Fruit fly (Drosophila melanogaster) whole organism, pupa: Measurements from ENCODE around the gene Tbcd.

Source experiments
- CG10348 ChIP-seq: fragments of 200-800 bp; sonication (Bioruptor generic); IDR thresholded peaks from 2 replicates; pipeline ENCODE4 v1.3.6; 2022; ENCODE audit warnings: missing biosample characterization, missing genetic modification characterization
- CG12605 ChIP-seq: fragments of 200-800 bp; sonication (Bioruptor generic); IDR thresholded peaks from 2 replicates; pipeline ENCODE4 v1.3.6; 2022; ENCODE audit warnings: missing biosample characterization, missing genetic modification characterization
- CG13204 ChIP-seq: fragments of 200-800 bp; sonication (Bioruptor generic); optimal IDR thresholded peaks from 2 replicates; lab custom pipeline; 2018; ENCODE audit warnings: missing biosample characterization, mild to moderate bottlenecking, missing genetic modification characterization, moderate library complexity
- CG14655 ChIP-seq: fragments of 200-800 bp; sonication (Bioruptor generic); optimal IDR thresholded peaks from 3 replicates; lab custom pipeline; 2017; ENCODE audit warnings: mild to moderate bottlenecking, missing biosample characterization, missing genetic modification reagents, missing genetic modification characterization
- CG15710 ChIP-seq: fragments of 200-800 bp; sonication (Bioruptor generic); optimal IDR thresholded peaks from 2 replicates; lab custom pipeline; 2018; ENCODE audit warnings: missing biosample characterization, mild to moderate bottlenecking, missing genetic modification characterization, moderate library complexity
- CG17806 ChIP-seq: fragments of 200-800 bp; sonication (Bioruptor generic); optimal IDR thresholded peaks from 2 replicates; lab custom pipeline; 2018; ENCODE audit warnings: missing biosample characterization, mild to moderate bottlenecking, missing genetic modification characterization, moderate library complexity
- CG32121 ChIP-seq: fragments of 200-800 bp; sonication (Bioruptor generic); IDR thresholded peaks from 2 replicates; pipeline ENCODE4 v1.3.6; 2022; ENCODE audit warnings: missing biosample characterization, missing genetic modification characterization
- CG34367 ChIP-seq: fragments of 200-800 bp; sonication (Bioruptor generic); optimal IDR thresholded peaks from 2 replicates; lab custom pipeline; 2018; ENCODE audit warnings: missing biosample characterization, mild to moderate bottlenecking, missing genetic modification characterization
- CG4496 ChIP-seq: fragments of 200-800 bp; sonication (Bioruptor generic); IDR thresholded peaks from 3 replicates; pipeline ENCODE4 v1.3.6; 2022; ENCODE audit warnings: missing biosample characterization, missing genetic modification characterization
- CG8159 ChIP-seq: fragments of 200-800 bp; sonication (Bioruptor generic); optimal IDR thresholded peaks from 3 replicates; lab custom pipeline; 2018; ENCODE audit warnings: missing biosample characterization, mild to moderate bottlenecking, missing genetic modification characterization, moderate library complexity
- CG8301 ChIP-seq: fragments of 200-800 bp; sonication (Bioruptor generic); optimal IDR thresholded peaks from 2 replicates; lab custom pipeline; 2018; ENCODE audit warnings: missing biosample characterization, mild to moderate bottlenecking, missing genetic modification characterization
- CG9948 ChIP-seq: fragments of 200-800 bp; sonication (Bioruptor generic); optimal IDR thresholded peaks from 2 replicates; lab custom pipeline; 2018; ENCODE audit warnings: missing biosample characterization, mild to moderate bottlenecking, missing genetic modification characterization, moderate library complexity
- D1 ChIP-seq: fragments of 200-800 bp; sonication (Bioruptor generic); optimal IDR thresholded peaks from 2 replicates; lab custom pipeline; 2018; ENCODE audit warnings: missing biosample characterization, mild to moderate bottlenecking, missing genetic modification characterization, moderate library complexity
- EcR ChIP-seq: fragments of 200-800 bp; sonication (Bioruptor generic); optimal IDR thresholded peaks from 3 replicates; lab custom pipeline; 2019; ENCODE audit warnings: missing biosample characterization, missing genetic modification characterization, mild to moderate bottlenecking, moderate library complexity, missing genetic modification reagents
- Ets98B ChIP-seq: fragments of 200-800 bp; sonication (Bioruptor generic); IDR thresholded peaks from 2 replicates; pipeline ENCODE4 v1.3.6; 2022; ENCODE audit warnings: missing biosample characterization, missing genetic modification characterization
- Pif1A ChIP-seq: fragments of 200-800 bp; sonication (Bioruptor generic); optimal IDR thresholded peaks from 3 replicates; lab custom pipeline; 2016; ENCODE audit warnings: missing biosample characterization, missing genetic modification characterization
- Pif1B ChIP-seq: fragments of 200-800 bp; sonication (Bioruptor generic); optimal IDR thresholded peaks from 3 replicates; lab custom pipeline; 2016; ENCODE audit warnings: missing biosample characterization, missing genetic modification characterization
- Snoo ChIP-seq: fragments of 200-800 bp; sonication (Bioruptor generic); optimal IDR thresholded peaks from 3 replicates; lab custom pipeline; 2017; ENCODE audit warnings: missing biosample characterization, mild to moderate bottlenecking, missing genetic modification characterization, inconsistent platforms
- fd96Ca ChIP-seq: fragments of 200-800 bp; sonication (Bioruptor generic); IDR thresholded peaks from 3 replicates; pipeline ENCODE4 v1.3.6; 2022; ENCODE audit warnings: missing biosample characterization, missing genetic modification characterization
- gl ChIP-seq: fragments of 200-800 bp; sonication (Bioruptor generic); optimal IDR thresholded peaks from 2 replicates; lab custom pipeline; 2018; ENCODE audit warnings: missing biosample characterization, mild to moderate bottlenecking, missing genetic modification characterization
- rn ChIP-seq: fragments of 200-800 bp; sonication (Bioruptor generic); IDR thresholded peaks from 2 replicates; pipeline ENCODE4 v1.3.6; 2022; ENCODE audit warnings: missing biosample characterization, missing genetic modification characterization

The Tbcd gene

DNA sequence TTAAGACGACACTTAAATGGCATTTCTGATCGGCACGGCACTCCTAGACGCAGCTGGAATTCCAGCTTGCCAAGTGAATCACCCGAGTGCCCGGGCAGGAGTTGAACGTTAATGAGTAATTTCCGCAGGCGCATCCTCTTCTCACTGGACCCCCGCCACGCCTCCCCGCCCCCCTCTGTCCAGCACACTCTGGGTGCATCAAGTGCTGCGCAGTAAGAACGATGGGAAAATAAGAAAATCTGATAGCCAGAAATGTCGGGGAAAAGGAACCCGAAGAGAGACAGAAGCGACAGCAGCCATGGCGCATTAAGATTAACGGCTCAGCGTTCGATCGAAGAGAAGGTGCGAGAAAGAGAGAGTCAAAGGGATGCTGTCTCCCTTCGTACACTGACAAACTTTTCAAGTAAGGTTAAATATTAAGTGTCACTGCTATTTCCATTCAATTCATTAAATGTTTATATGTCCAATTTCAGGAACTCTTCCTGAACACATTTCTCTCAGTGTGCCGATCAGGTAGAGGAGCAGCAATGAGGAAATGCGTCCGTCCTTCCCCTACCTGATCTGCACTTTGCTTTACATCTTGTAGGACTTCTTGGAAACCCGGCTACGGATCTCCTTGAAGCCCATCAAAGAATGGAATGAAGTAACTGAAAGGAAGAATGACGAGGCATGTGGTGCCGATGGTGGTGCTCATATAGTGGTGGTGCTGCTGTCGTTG is 17.4 kb downstream of the Tbcd start:
- TF ChIP-seq gl (peak; percentile 94), CG14655 (GFP tag; lab: Kevin White, UChicago) (peak; percentile 87), CG12605 (GFP tag; lab: Robert Waterston, UW) (peak; percentile 56), rn (GFP tag; lab: Robert Waterston, UW) (peak; percentile 69), CG8159 (tag; lab: Kevin White, UChicago) (peak; percentile 96), CG34367 (tag; lab: Kevin White, UChicago) (peak; percentile 96), CG8301 (tag; lab: Kevin White, UChicago) (peak; percentile 80), CG32121 (GFP tag; lab: Robert Waterston, UW) (no peak), D1 (peak; percentile 82), CG4496 (GFP tag; lab: Robert Waterston, UW) (peak; percentile 87), Snoo (peak; percentile 85), EcR (GFP tag; lab: Kevin White, UChicago) (peak; percentile 86), CG10348 (no peak), CG17806 (peak; percentile 96), CG9948 (tag; lab: Kevin White, UChicago) (peak; percentile 91), fd96Ca (GFP tag; lab: Robert Waterston, UW) (peak; percentile 78), Pif1B (peak; percentile 93), Pif1A (GFP tag; lab: Kevin White, UChicago) (peak; percentile 91), CG13204 (GFP tag; lab: Kevin White, UChicago) (peak; percentile 92), CG15710 (peak; percentile 90), Ets98B (GFP tag; lab: Robert Waterston, UW) (peak; percentile 40; the same call in 1 of the 2 replicates)

DNA sequence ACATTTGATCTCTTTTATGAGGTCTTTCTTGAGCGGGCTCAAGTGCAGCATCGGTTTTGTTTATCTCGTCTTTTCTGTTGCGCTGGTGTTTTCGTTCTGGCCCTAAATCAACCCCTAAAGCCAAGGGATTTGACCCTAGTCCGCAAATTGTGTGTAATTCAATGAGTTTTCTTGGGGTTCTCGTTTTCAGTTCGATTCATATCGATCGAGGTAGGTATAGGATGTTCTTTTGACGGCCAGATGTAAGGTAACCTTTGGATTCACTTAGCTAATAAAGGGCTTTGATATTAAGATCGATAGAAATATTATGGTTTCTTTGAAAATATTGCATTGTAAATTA is 17.9 kb downstream of the Tbcd start:
- peak; percentile 59 for TF ChIP-seq EcR (GFP tag; lab: Kevin White, UChicago)
- TF ChIP-seq CG10348 = no peak
- TF ChIP-seq, all 21 proteins: peak for 1

- TF ChIP-seq CG34367 (tag; lab: Kevin White, UChicago) (no peak), rn (GFP tag; lab: Robert Waterston, UW) (no peak), CG13204 (GFP tag; lab: Kevin White, UChicago) (peak; percentile 20), Ets98B (GFP tag; lab: Robert Waterston, UW) (peak; percentile 31; the same call in 1 of the 2 replicates)
These were observed 18.5 kb downstream of the Tbcd start for dm6 chr2L:2165864-2166263.

dm6 chr2L:2166958-2167707 is 19.8 kb downstream of the Tbcd start:
- TF ChIP-seq CG15710 = peak; percentile 7
- no peak for TF ChIP-seq Pif1B
- peak; percentile 17 for TF ChIP-seq CG17806
- TF ChIP-seq rn (GFP tag; lab: Robert Waterston, UW) = no peak
- peak; percentile 36; the same call in 1 of the 3 replicates for TF ChIP-seq CG4496 (GFP tag; lab: Robert Waterston, UW)
- TF ChIP-seq CG14655 (GFP tag; lab: Kevin White, UChicago) = peak; percentile 44
- TF ChIP-seq CG8301 (tag; lab: Kevin White, UChicago) = peak; percentile 32
- no peak for TF ChIP-seq CG32121 (GFP tag; lab: Robert Waterston, UW)
- TF ChIP-seq CG9948 (tag; lab: Kevin White, UChicago) = peak; percentile 20
- peak; percentile 3 for TF ChIP-seq CG8159 (tag; lab: Kevin White, UChicago)

DNA sequence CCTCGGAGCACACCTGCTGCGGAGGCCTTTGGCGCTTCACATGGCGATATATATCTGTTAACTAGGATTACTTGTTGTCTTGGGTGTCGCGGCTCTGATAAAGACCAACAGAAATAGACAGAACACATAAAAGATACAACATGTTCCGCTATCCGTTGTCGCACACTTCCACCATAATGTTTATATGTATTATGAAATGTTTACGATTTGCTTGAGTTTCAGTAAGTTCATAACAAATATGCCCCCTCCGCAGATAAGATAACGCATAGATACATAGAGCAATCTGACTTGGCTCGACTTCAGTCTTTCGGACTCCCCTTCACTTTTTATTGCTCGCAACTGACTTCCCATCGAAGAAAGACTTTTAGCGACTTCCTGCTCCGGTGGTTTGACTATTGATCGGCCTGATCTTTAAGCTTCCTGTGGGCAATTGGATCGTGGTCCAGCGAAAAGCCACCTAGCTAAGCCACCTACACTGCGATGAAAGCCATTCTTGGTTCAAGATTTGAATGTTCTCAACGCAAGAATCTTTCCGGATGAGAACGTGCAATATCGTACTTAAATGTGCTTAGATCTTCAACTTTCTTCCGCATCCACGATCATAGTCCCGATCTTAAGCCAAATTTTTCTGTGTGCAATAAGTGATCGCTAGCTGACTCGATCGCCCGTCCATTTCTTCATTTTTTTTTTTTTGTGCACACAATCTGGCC is 21.0 kb downstream of the Tbcd start:
- TF ChIP-seq CG17806 = peak; percentile 81
- TF ChIP-seq CG8301 (tag; lab: Kevin White, UChicago) = peak; percentile 91
- peak; percentile 80 for TF ChIP-seq Ets98B (GFP tag; lab: Robert Waterston, UW)
- TF ChIP-seq CG15710 = peak; percentile 19
- TF ChIP-seq CG14655 (GFP tag; lab: Kevin White, UChicago) = peak; percentile 91
- peak; percentile 63 for TF ChIP-seq CG34367 (tag; lab: Kevin White, UChicago)
- TF ChIP-seq Snoo = no peak
- TF ChIP-seq D1 = no peak
- TF ChIP-seq rn (GFP tag; lab: Robert Waterston, UW) = peak; percentile 68
- TF ChIP-seq EcR (GFP tag; lab: Kevin White, UChicago) = no peak
- TF ChIP-seq CG32121 (GFP tag; lab: Robert Waterston, UW) = peak; percentile 52
- no peak for TF ChIP-seq CG10348
- TF ChIP-seq CG13204 (GFP tag; lab: Kevin White, UChicago) = no peak
- peak; percentile 79 for TF ChIP-seq CG9948 (tag; lab: Kevin White, UChicago)
- TF ChIP-seq CG8159 (tag; lab: Kevin White, UChicago) = peak; percentile 73
- TF ChIP-seq gl = peak; percentile 43
- peak; percentile 91 for TF ChIP-seq CG4496 (GFP tag; lab: Robert Waterston, UW)
- peak; percentile 94 for TF ChIP-seq fd96Ca (GFP tag; lab: Robert Waterston, UW)
- TF ChIP-seq CG12605 (GFP tag; lab: Robert Waterston, UW) = peak; percentile 46; the same call in 1 of the 2 replicates
- TF ChIP-seq Pif1B = peak; percentile 76
- TF ChIP-seq Pif1A (GFP tag; lab: Kevin White, UChicago) = peak; percentile 71
